Worm (Caenorhabditis elegans) whole organism, late embryonic: Measurements from ENCODE around the gene F09G8.10.
A peak's percentile ranks its signal among the peaks of the same experiment; 100 is the strongest.

ENCODE experiments used
- C08G9.2 ChIP-seq: sonication (generic microtip); optimal IDR thresholded peaks from 2 replicates; lab custom pipeline; 2016; ENCODE audit warnings: mild to moderate bottlenecking, missing genetic modification characterization, moderate library complexity, missing compliant biosample characterization
- F13H6.1 ChIP-seq: sonication (generic microtip); optimal IDR thresholded peaks from 2 replicates; lab custom pipeline; 2016; ENCODE audit warnings: missing genetic modification characterization, missing compliant biosample characterization
- K02D7.2 ChIP-seq: sonication (generic microtip); optimal IDR thresholded peaks from 2 replicates; lab custom pipeline; 2017; ENCODE audit warnings: mild to moderate bottlenecking, missing genetic modification characterization, missing compliant biosample characterization
- K09A11.1 ChIP-seq: sonication (generic microtip); optimal IDR thresholded peaks from 2 replicates; lab custom pipeline; 2017; ENCODE audit warnings: antibody characterized with exemption, mild to moderate bottlenecking, missing genetic modification characterization, missing compliant biosample characterization; ENCODE audit not compliant: insufficient read depth
- Y22D7AL.16 ChIP-seq: sonication (generic microtip); optimal IDR thresholded peaks from 2 replicates; lab custom pipeline; 2016; ENCODE audit warnings: missing genetic modification characterization, missing compliant biosample characterization
- ahr-1 ChIP-seq: sonication (generic microtip); optimal IDR thresholded peaks from 2 replicates; lab custom pipeline; 2016; ENCODE audit warnings: missing genetic modification characterization, missing compliant biosample characterization
- ama-1 ChIP-seq: fragments of 150-350 bp; optimal IDR thresholded peaks from 2 replicates; lab custom pipeline; 2014
- ceh-14 ChIP-seq: sonication (generic microtip); optimal IDR thresholded peaks from 2 replicates; lab custom pipeline; 2016; ENCODE audit warnings: missing genotype, missing genetic modification characterization, missing compliant biosample characterization
- ceh-18 ChIP-seq: sonication (generic microtip); optimal IDR thresholded peaks from 2 replicates; lab custom pipeline; 2016; ENCODE audit warnings: missing genetic modification characterization, missing compliant biosample characterization
- ceh-19 ChIP-seq: fragments of 200-800 bp; sonication (Bioruptor generic); optimal IDR thresholded peaks from 2 replicates; lab custom pipeline; 2018; ENCODE audit warnings: mild to moderate bottlenecking, missing genetic modification characterization, missing compliant biosample characterization
- ceh-2 ChIP-seq: sonication (generic microtip); optimal IDR thresholded peaks from 2 replicates; lab custom pipeline; 2016; ENCODE audit warnings: missing genotype, missing genetic modification characterization, missing compliant biosample characterization
- ceh-31 ChIP-seq: sonication (generic microtip); optimal IDR thresholded peaks from 2 replicates; lab custom pipeline; 2016; ENCODE audit warnings: missing genetic modification characterization, missing compliant biosample characterization
- ceh-34 ChIP-seq: sonication (generic microtip); optimal IDR thresholded peaks from 2 replicates; lab custom pipeline; 2016; ENCODE audit warnings: mild to moderate bottlenecking, missing genetic modification characterization, missing compliant biosample characterization
- ceh-48 ChIP-seq: sonication (generic microtip); optimal IDR thresholded peaks from 2 replicates; lab custom pipeline; 2016; ENCODE audit warnings: missing genetic modification characterization, inconsistent platforms, missing compliant biosample characterization
- ceh-6 ChIP-seq: fragments of 200-800 bp; sonication (Bioruptor generic); optimal IDR thresholded peaks from 2 replicates; lab custom pipeline; 2018; ENCODE audit warnings: mild to moderate bottlenecking, missing genetic modification characterization, missing compliant biosample characterization
- ceh-9 ChIP-seq: sonication (generic microtip); optimal IDR thresholded peaks from 2 replicates; lab custom pipeline; 2016; ENCODE audit warnings: mild to moderate bottlenecking, missing genetic modification characterization, inconsistent platforms, missing compliant biosample characterization
- che-1 ChIP-seq: sonication (generic microtip); optimal IDR thresholded peaks from 2 replicates; lab custom pipeline; 2016; ENCODE audit warnings: mild to moderate bottlenecking, missing genetic modification characterization, missing compliant biosample characterization
- dmd-4 ChIP-seq: sonication (generic microtip); optimal IDR thresholded peaks from 2 replicates; lab custom pipeline; 2016; ENCODE audit warnings: borderline replicate concordance, missing genetic modification characterization, missing compliant biosample characterization
- dve-1 ChIP-seq: sonication (generic microtip); optimal IDR thresholded peaks from 2 replicates; lab custom pipeline; 2017; ENCODE audit warnings: antibody characterized with exemption, mild to moderate bottlenecking, missing genetic modification characterization, missing compliant biosample characterization
- elt-2 ChIP-seq: sonication (generic microtip); optimal IDR thresholded peaks from 2 replicates; lab custom pipeline; 2016; ENCODE audit warnings: missing genetic modification reagents, missing genetic modification characterization, missing compliant biosample characterization
- ets-4 ChIP-seq: sonication (generic microtip); optimal IDR thresholded peaks from 2 replicates; lab custom pipeline; 2016; ENCODE audit warnings: missing genetic modification characterization, missing compliant biosample characterization
- eyg-1 ChIP-seq: sonication (generic microtip); optimal IDR thresholded peaks from 2 replicates; lab custom pipeline; 2016; ENCODE audit warnings: missing genotype, missing genetic modification characterization, missing compliant biosample characterization
- fax-1 ChIP-seq: sonication (generic microtip); optimal IDR thresholded peaks from 2 replicates; lab custom pipeline; 2016; ENCODE audit warnings: missing genotype, missing genetic modification characterization, missing compliant biosample characterization
- fkh-10 ChIP-seq: fragments of 150-350 bp; optimal IDR thresholded peaks from 2 replicates; lab custom pipeline; 2014; ENCODE audit warnings: missing biosample characterization, missing genetic modification reagents, missing genetic modification characterization
- fkh-6 ChIP-seq: sonication (generic microtip); optimal IDR thresholded peaks from 2 replicates; lab custom pipeline; 2016; ENCODE audit warnings: missing genetic modification characterization, missing compliant biosample characterization
- gmeb-2 ChIP-seq: sonication (generic microtip); optimal IDR thresholded peaks from 2 replicates; lab custom pipeline; 2016; ENCODE audit warnings: missing genetic modification characterization, inconsistent platforms, missing compliant biosample characterization
- hlh-13 ChIP-seq: fragments of 200-800 bp; sonication (Bioruptor generic); optimal IDR thresholded peaks from 2 replicates; lab custom pipeline; 2018; ENCODE audit warnings: mild to moderate bottlenecking, missing genetic modification characterization, missing compliant biosample characterization
- hlh-15 ChIP-seq: sonication (generic microtip); optimal IDR thresholded peaks from 2 replicates; lab custom pipeline; 2016; ENCODE audit warnings: missing genetic modification characterization, missing compliant biosample characterization
- hlh-30 ChIP-seq: sonication (generic microtip); optimal IDR thresholded peaks from 2 replicates; lab custom pipeline; 2017; ENCODE audit warnings: antibody characterized with exemption, missing genetic modification characterization, missing compliant biosample characterization; ENCODE audit not compliant: insufficient read depth
- hlh-8 ChIP-seq: sonication (generic microtip); optimal IDR thresholded peaks from 2 replicates; lab custom pipeline; 2016; ENCODE audit warnings: missing genotype, missing genetic modification characterization, missing compliant biosample characterization
- lin-11 ChIP-seq: fragments of 200-800 bp; sonication (Bioruptor generic); optimal IDR thresholded peaks from 2 replicates; lab custom pipeline; 2018; ENCODE audit warnings: mild to moderate bottlenecking, missing genetic modification characterization, missing compliant biosample characterization
- nhr-232 ChIP-seq: sonication (generic microtip); optimal IDR thresholded peaks from 2 replicates; lab custom pipeline; 2016; ENCODE audit warnings: missing genetic modification characterization, missing compliant biosample characterization
- npax-4 ChIP-seq: sonication (generic microtip); optimal IDR thresholded peaks from 2 replicates; lab custom pipeline; 2016; ENCODE audit warnings: missing genetic modification characterization, missing compliant biosample characterization
- pat-9 ChIP-seq: fragments of 200-800 bp; sonication (Bioruptor generic); optimal IDR thresholded peaks from 2 replicates; lab custom pipeline; 2018; ENCODE audit warnings: mild to moderate bottlenecking, missing genetic modification characterization, moderate library complexity, missing compliant biosample characterization
- pax-1 ChIP-seq: fragments of 150-350 bp; optimal IDR thresholded peaks from 2 replicates; lab custom pipeline; 2014; ENCODE audit warnings: missing biosample characterization, missing genetic modification characterization
- pha-2 ChIP-seq: sonication (generic microtip); optimal IDR thresholded peaks from 2 replicates; lab custom pipeline; 2017; ENCODE audit warnings: mild to moderate bottlenecking, missing genetic modification characterization, missing compliant biosample characterization
- pha-4 ChIP-seq: fragments of 150-350 bp; optimal IDR thresholded peaks from 2 replicates; lab custom pipeline; 2018; ENCODE audit warnings: missing biosample characterization, missing genetic modification reagents, missing genetic modification characterization
- pros-1 ChIP-seq: fragments of 150-350 bp; optimal IDR thresholded peaks from 2 replicates; lab custom pipeline; 2014; ENCODE audit warnings: missing biosample characterization, missing genetic modification reagents, missing genetic modification characterization
- ref-2 ChIP-seq: sonication (generic microtip); optimal IDR thresholded peaks from 2 replicates; lab custom pipeline; 2016; ENCODE audit warnings: missing genetic modification characterization, missing compliant biosample characterization
- rnt-1 ChIP-seq: sonication (generic microtip); optimal IDR thresholded peaks from 2 replicates; lab custom pipeline; 2016; ENCODE audit warnings: missing genetic modification characterization, missing compliant biosample characterization
- sdc-2 ChIP-seq: sonication (generic microtip); optimal IDR thresholded peaks from 2 replicates; lab custom pipeline; 2016; ENCODE audit warnings: missing genotype, missing genetic modification characterization, missing compliant biosample characterization
- sox-2 ChIP-seq: fragments of 200-800 bp; sonication (Bioruptor generic); IDR thresholded peaks from 2 replicates; pipeline ENCODE4 v1.3.6; 2022; ENCODE audit warnings: missing genetic modification reagents, missing genetic modification characterization, missing compliant biosample characterization
- sox-4 ChIP-seq: sonication (generic microtip); optimal IDR thresholded peaks from 2 replicates; lab custom pipeline; 2017; ENCODE audit warnings: mild to moderate bottlenecking, missing genetic modification characterization, inconsistent platforms, missing compliant biosample characterization
- tbx-2 ChIP-seq: sonication (generic microtip); optimal IDR thresholded peaks from 2 replicates; lab custom pipeline; 2016; ENCODE audit warnings: missing genetic modification characterization, missing compliant biosample characterization
- tbx-7 ChIP-seq: sonication (generic microtip); optimal IDR thresholded peaks from 2 replicates; lab custom pipeline; 2016; ENCODE audit warnings: missing genotype, missing genetic modification characterization, missing compliant biosample characterization
- ttx-3 ChIP-seq: sonication (generic microtip); optimal IDR thresholded peaks from 2 replicates; lab custom pipeline; 2016; ENCODE audit warnings: missing genetic modification reagents, missing genetic modification characterization, missing compliant biosample characterization
- unc-3 ChIP-seq, 2 experiments: fragments of 200-800 bp in 1 of 2; sonication (Bioruptor generic) in 1 of 2; sonication (generic microtip) in 1 of 2; conservative IDR thresholded peaks in 1 of 2; optimal IDR thresholded peaks in 1 of 2; 2 replicates each; pipeline versions ENCODE4 v1.3.6 to Lab custom; 2016 to 2022; ENCODE audit warnings: missing compliant biosample characterization in 2 of 2, missing genetic modification characterization in 2 of 2, missing genetic modification reagents in 1 of 2
- unc-42 ChIP-seq: sonication (generic microtip); optimal IDR thresholded peaks from 2 replicates; lab custom pipeline; 2016; ENCODE audit warnings: missing genotype, missing genetic modification characterization, missing compliant biosample characterization
- unc-55 ChIP-seq: sonication (generic microtip); optimal IDR thresholded peaks from 2 replicates; lab custom pipeline; 2017; ENCODE audit warnings: missing biosample characterization, missing genetic modification reagents, missing genetic modification characterization
- unc-86 ChIP-seq: sonication (generic microtip); optimal IDR thresholded peaks from 2 replicates; lab custom pipeline; 2016; ENCODE audit warnings: missing genetic modification characterization, missing compliant biosample characterization
- zip-5 ChIP-seq: sonication (generic microtip); optimal IDR thresholded peaks from 2 replicates; lab custom pipeline; 2016; ENCODE audit warnings: missing genetic modification characterization, missing compliant biosample characterization
- ztf-16 ChIP-seq: sonication (generic microtip); optimal IDR thresholded peaks from 2 replicates; lab custom pipeline; 2017; ENCODE audit warnings: missing genetic modification characterization, missing compliant biosample characterization

Gene F09G8.10

ce11 chrIII:8250007-8250683 is 21.8 kb downstream of the F09G8.10 start, which contains the start of gene knl-1:
knl-1 (plus strand) TSS chrIII:8250632.
- TF ChIP-seq ceh-14 (peak; percentile 69), lin-11 (tag; lab: Kevin White, UChicago) (no peak), pros-1 (no peak), ahr-1 (tag; lab: Kevin White, UChicago) (peak; percentile 50), pha-4 (tag; lab: Kevin White, UChicago) (no peak), Y22D7AL.16 (tag; lab: Kevin White, UChicago) (no peak), pha-2 (tag; lab: Kevin White, UChicago) (peak; percentile 40), nhr-232 (tag; lab: Kevin White, UChicago) (no peak), eyg-1 (tag; lab: Kevin White, UChicago) (no peak), ref-2 (tag; lab: Kevin White, UChicago) (no peak), ttx-3 (no peak), pat-9 (tag; lab: Kevin White, UChicago) (no peak), zip-5 (peak; percentile 87), sdc-2 (tag; lab: Kevin White, UChicago) (no peak), ets-4 (tag; lab: Kevin White, UChicago) (peak; percentile 65), ceh-19 (GFP tag; lab: Kevin White, UChicago) (no peak), tbx-2 (tag; lab: Kevin White, UChicago) (peak; percentile 82), elt-2 (tag; lab: Kevin White, UChicago) (peak; percentile 79), hlh-30 (tag; lab: Kevin White, UChicago) (no peak), ceh-34 (tag; lab: Kevin White, UChicago) (peak; percentile 38), ceh-18 (no peak), hlh-15 (tag; lab: Kevin White, UChicago) (no peak), hlh-13 (GFP tag; lab: Kevin White, UChicago) (no peak), ceh-31 (tag; lab: Kevin White, UChicago) (peak; percentile 89), che-1 (no peak), hlh-8 (peak; percentile 65), ama-1 (lab: Kevin White, UChicago) (no peak), K02D7.2 (tag; lab: Kevin White, UChicago) (no peak), ceh-9 (tag; lab: Kevin White, UChicago) (no peak), ceh-48 (tag; lab: Kevin White, UChicago) (no peak), gmeb-2 (tag; lab: Kevin White, UChicago) (no peak), sox-4 (tag; lab: Kevin White, UChicago) (no peak), unc-55 (GFP tag; lab: Kevin White, UChicago) (no peak), fax-1 (tag; lab: Kevin White, UChicago) (peak; percentile 69), fkh-6 (tag; lab: Kevin White, UChicago) (no peak), dve-1 (tag; lab: Kevin White, UChicago) (no peak), rnt-1 (tag; lab: Kevin White, UChicago) (peak; percentile 10), unc-86 (tag; lab: Kevin White, UChicago) (peak; percentile 25), K09A11.1 (no peak), fkh-10 (no peak), F13H6.1 (peak; percentile 2), pax-1 (no peak), unc-3 (GFP tag; conservative IDR thresholded peaks at IDR 0.05; lab: Robert Waterston, UW) (no peak), unc-3 (tag; optimal IDR thresholded peaks at IDR 0.05; lab: Kevin White, UChicago) (peak; percentile 21), ceh-6 (no peak), npax-4 (tag; lab: Kevin White, UChicago) (no peak), C08G9.2 (tag; lab: Kevin White, UChicago) (peak; percentile 68), tbx-7 (peak; percentile 25), ztf-16 (tag; lab: Kevin White, UChicago) (no peak), sox-2 (no peak), dmd-4 (tag; lab: Kevin White, UChicago) (no peak), ceh-2 (peak; percentile 68), unc-42 (no peak)
